Worm (Caenorhabditis elegans): ENCODE data around the gene W05H9.4.

The W05H9.4 gene

ce11 chrX:6278296-6278695 lies 14.8 kb downstream of the W05H9.4 start:
- TF ChIP-seq elt-3 (tag; optimal IDR thresholded peaks at IDR 0.05), result no peak
- TF ChIP-seq nhr-12 (tag; optimal IDR thresholded peaks at IDR 0.05), result no peak
- TF ChIP-seq nhr-2 (tag; optimal IDR thresholded peaks at IDR 0.05), result no peak
- TF ChIP-seq sptf-1 (tag; optimal IDR thresholded peaks at IDR 0.05), result no peak
- TF ChIP-seq ceh-43 (GFP tag; optimal IDR thresholded peaks at IDR 0.05), result no peak
- no peak for TF ChIP-seq ham-2 (GFP tag; optimal IDR thresholded peaks at IDR 0.05)
- TF ChIP-seq unc-62 (GFP tag; optimal IDR thresholded peaks at IDR 0.05), result no peak
- TF ChIP-seq lin-13 (tag; optimal IDR thresholded peaks at IDR 0.05), result no peak
- TF ChIP-seq ceh-39 (tag; optimal IDR thresholded peaks at IDR 0.05), result no peak

- TF ChIP-seq unc-62 (GFP tag; optimal IDR thresholded peaks at IDR 0.05), result no peak
- no peak for TF ChIP-seq unc-120 (tag; optimal IDR thresholded peaks at IDR 0.05; ENCODE audit: poor library complexity, severe bottlenecking)
Observed at ce11 chrX:6279625-6280024, 16.2 kb downstream of the W05H9.4 start, which contains the start of gene col-166. TSS of gene col-166 (plus strand) at chrX:6280016.

ce11 chrX:6280998-6281397 lies 17.6 kb downstream of the W05H9.4 start:
- TF ChIP-seq mep-1 (tag; optimal IDR thresholded peaks at IDR 0.05) (no peak), unc-120 (tag; optimal IDR thresholded peaks at IDR 0.05; ENCODE audit: poor library complexity, severe bottlenecking) (no peak), unc-62 (GFP tag; optimal IDR thresholded peaks at IDR 0.05) (no peak), M03D4.4 (tag; optimal IDR thresholded peaks at IDR 0.05) (no peak), pha-4 (tag; optimal IDR thresholded peaks at IDR 0.05) (no peak), nhr-76 (tag; optimal IDR thresholded peaks at IDR 0.05) (no peak), sem-2 (GFP tag; optimal IDR thresholded peaks at IDR 0.05) (no peak), sptf-1 (tag; optimal IDR thresholded peaks at IDR 0.05) (no peak), zip-8 (tag; optimal IDR thresholded peaks at IDR 0.05) (no peak), lsy-2 (tag; optimal IDR thresholded peaks at IDR 0.05) (no peak), ham-2 (GFP tag; optimal IDR thresholded peaks at IDR 0.05) (no peak), hlh-1 (tag; optimal IDR thresholded peaks at IDR 0.05) (no peak), blmp-1 (tag; optimal IDR thresholded peaks at IDR 0.05) (no peak), lin-13 (tag; optimal IDR thresholded peaks at IDR 0.05) (no peak)

- no peak for TF ChIP-seq lsy-2 (tag; optimal IDR thresholded peaks at IDR 0.05)
- TF ChIP-seq pha-4 (tag; optimal IDR thresholded peaks at IDR 0.05), result no peak
- TF ChIP-seq lin-13 (tag; optimal IDR thresholded peaks at IDR 0.05), result no peak
- no peak for TF ChIP-seq ces-1 (GFP tag; optimal IDR thresholded peaks at IDR 0.05)
- no peak for TF ChIP-seq mep-1 (tag; optimal IDR thresholded peaks at IDR 0.05)
- TF ChIP-seq ham-2 (GFP tag; optimal IDR thresholded peaks at IDR 0.05), result peak; percentile 14
- peak; percentile 15 for TF ChIP-seq mls-2 (tag; optimal IDR thresholded peaks at IDR 0.05)
- TF ChIP-seq hlh-1 (tag; optimal IDR thresholded peaks at IDR 0.05), result no peak
- no peak for TF ChIP-seq mab-5 (tag; optimal IDR thresholded peaks at IDR 0.05)
- TF ChIP-seq cnd-1 (tag; optimal IDR thresholded peaks at IDR 0.05), result peak; percentile 52
- no peak for TF ChIP-seq ceh-43 (GFP tag; optimal IDR thresholded peaks at IDR 0.05)
- TF ChIP-seq ztf-11 (tag; optimal IDR thresholded peaks at IDR 0.05), result no peak
- no peak for TF ChIP-seq unc-120 (tag; optimal IDR thresholded peaks at IDR 0.05; ENCODE audit: poor library complexity, severe bottlenecking)
- no peak for TF ChIP-seq nhr-12 (tag; optimal IDR thresholded peaks at IDR 0.05)
- peak; percentile 70 for TF ChIP-seq ceh-83 (GFP tag; optimal IDR thresholded peaks at IDR 0.05)
- TF ChIP-seq M03D4.4 (tag; optimal IDR thresholded peaks at IDR 0.05), result peak; percentile 65
- peak; percentile 48 for TF ChIP-seq drap-1 (GFP tag; optimal IDR thresholded peaks at IDR 0.05)
- no peak for TF ChIP-seq nhr-28 (tag; optimal IDR thresholded peaks at IDR 0.05)
- no peak for TF ChIP-seq nhr-237 (tag; optimal IDR thresholded peaks at IDR 0.05)
- TF ChIP-seq ceh-39 (tag; optimal IDR thresholded peaks at IDR 0.05), result no peak
- no peak for TF ChIP-seq nhr-2 (tag; optimal IDR thresholded peaks at IDR 0.05)
- peak; percentile 63 for TF ChIP-seq sptf-1 (tag; optimal IDR thresholded peaks at IDR 0.05)
- no peak for TF ChIP-seq tbx-8 (GFP tag; optimal IDR thresholded peaks at IDR 0.05)
- TF ChIP-seq zip-8 (tag; optimal IDR thresholded peaks at IDR 0.05), result no peak
- TF ChIP-seq elt-3 (tag; optimal IDR thresholded peaks at IDR 0.05), result no peak
- TF ChIP-seq unc-62 (GFP tag; optimal IDR thresholded peaks at IDR 0.05), result no peak
- TF ChIP-seq lin-32 (GFP tag; optimal IDR thresholded peaks at IDR 0.05), result no peak
- no peak for TF ChIP-seq blmp-1 (tag; optimal IDR thresholded peaks at IDR 0.05)
- no peak for TF ChIP-seq unc-39 (tag; optimal IDR thresholded peaks at IDR 0.05)
- TF ChIP-seq snpc-4 (tag; optimal IDR thresholded peaks at IDR 0.05), result no peak
- peak; percentile 38 for TF ChIP-seq bed-3 (GFP tag; optimal IDR thresholded peaks at IDR 0.05)
- TF ChIP-seq sem-2 (GFP tag; optimal IDR thresholded peaks at IDR 0.05), result peak; percentile 48
- TF ChIP-seq nhr-76 (tag; optimal IDR thresholded peaks at IDR 0.05), result no peak
- no peak for TF ChIP-seq elt-1 (tag; optimal IDR thresholded peaks at IDR 0.05; ENCODE audit: borderline replicate concordance, insufficient read depth)
- peak; percentile 10 for TF ChIP-seq flh-1 (GFP tag; optimal IDR thresholded peaks at IDR 0.05)
Observed at ce11 chrX:6286154-6286553, 22.7 kb downstream of the W05H9.4 start.

Measured in whole organism, mixed stage, embryonic.